Fruit fly (Drosophila melanogaster) whole organism, adult: Measurements from ENCODE around the gene Smyd5.
A peak's percentile ranks its signal among the peaks of the same experiment; 100 is the strongest.

Source experiments
- CG14711 ChIP-seq: fragments of 200-800 bp; sonication (Bioruptor generic); optimal IDR thresholded peaks from 2 replicates; lab custom pipeline; 2018; ENCODE audit warnings: missing biosample characterization, mild to moderate bottlenecking, missing genetic modification characterization, moderate library complexity
- CG1620 ChIP-seq: fragments of 200-800 bp; sonication (Bioruptor generic); optimal IDR thresholded peaks from 2 replicates; lab custom pipeline; 2016; ENCODE audit warnings: missing biosample characterization, missing genetic modification characterization
- Clk ChIP-seq: fragments of 200-800 bp; sonication (Bioruptor generic); optimal IDR thresholded peaks from 2 replicates; lab custom pipeline; 2017; ENCODE audit warnings: missing biosample characterization, missing genetic modification characterization
- Crg-1 ChIP-seq: fragments of 200-800 bp; sonication (Bioruptor generic); optimal IDR thresholded peaks from 2 replicates; lab custom pipeline; 2016; ENCODE audit warnings: missing biosample characterization, missing genetic modification characterization
- kay ChIP-seq: fragments of 200-800 bp; sonication (Bioruptor generic); peaks from one replicate; lab custom pipeline; 2016; ENCODE audit warnings: missing biosample characterization, missing genetic modification characterization, borderline replicate concordance

- no peak for TF ChIP-seq Clk (GFP tag; lab: Kevin White, UChicago)
- TF ChIP-seq CG14711 (tag; lab: Kevin White, UChicago) = peak; percentile 32
- no peak for TF ChIP-seq kay (GFP tag; lab: Kevin White, UChicago)
- no peak for TF ChIP-seq CG1620 (GFP tag; lab: Kevin White, UChicago)
- no peak for TF ChIP-seq Crg-1
These were observed 12.3 kb downstream of the Smyd5 start for dm6 chr3R:21206327-21206728.
